Worm (Caenorhabditis elegans) whole organism, L1 larva: Measurements from ENCODE around the gene Y116F11B.7.

Source experiments
- efl-3 ChIP-seq: fragments of 200-800 bp; sonication (Bioruptor generic); optimal IDR thresholded peaks from 2 replicates; lab custom pipeline; 2018; ENCODE audit warnings: mild to moderate bottlenecking, missing genetic modification characterization, missing compliant biosample characterization
- lin-15B ChIP-seq: fragments of 150-350 bp; sonication (generic microtip); optimal IDR thresholded peaks from 3 replicates; lab custom pipeline; 2014; ENCODE audit warnings: missing biosample characterization, missing genetic modification characterization
- nhr-84 ChIP-seq: sonication (generic microtip); optimal IDR thresholded peaks from 2 replicates; lab custom pipeline; 2017; ENCODE audit warnings: missing biosample characterization, missing genetic modification characterization
- pqm-1 ChIP-seq: sonication (generic microtip); optimal IDR thresholded peaks from 3 replicates; lab custom pipeline; 2017; ENCODE audit warnings: missing biosample characterization, missing genetic modification characterization
- ztf-11 ChIP-seq, 2 experiments: sonication (generic microtip); optimal IDR thresholded peaks; 2 replicates each; lab custom pipeline; 2016 to 2017; ENCODE audit warnings: missing genetic modification characterization in 2 of 2, missing biosample characterization in 1 of 2, missing compliant biosample characterization in 1 of 2

DNA sequence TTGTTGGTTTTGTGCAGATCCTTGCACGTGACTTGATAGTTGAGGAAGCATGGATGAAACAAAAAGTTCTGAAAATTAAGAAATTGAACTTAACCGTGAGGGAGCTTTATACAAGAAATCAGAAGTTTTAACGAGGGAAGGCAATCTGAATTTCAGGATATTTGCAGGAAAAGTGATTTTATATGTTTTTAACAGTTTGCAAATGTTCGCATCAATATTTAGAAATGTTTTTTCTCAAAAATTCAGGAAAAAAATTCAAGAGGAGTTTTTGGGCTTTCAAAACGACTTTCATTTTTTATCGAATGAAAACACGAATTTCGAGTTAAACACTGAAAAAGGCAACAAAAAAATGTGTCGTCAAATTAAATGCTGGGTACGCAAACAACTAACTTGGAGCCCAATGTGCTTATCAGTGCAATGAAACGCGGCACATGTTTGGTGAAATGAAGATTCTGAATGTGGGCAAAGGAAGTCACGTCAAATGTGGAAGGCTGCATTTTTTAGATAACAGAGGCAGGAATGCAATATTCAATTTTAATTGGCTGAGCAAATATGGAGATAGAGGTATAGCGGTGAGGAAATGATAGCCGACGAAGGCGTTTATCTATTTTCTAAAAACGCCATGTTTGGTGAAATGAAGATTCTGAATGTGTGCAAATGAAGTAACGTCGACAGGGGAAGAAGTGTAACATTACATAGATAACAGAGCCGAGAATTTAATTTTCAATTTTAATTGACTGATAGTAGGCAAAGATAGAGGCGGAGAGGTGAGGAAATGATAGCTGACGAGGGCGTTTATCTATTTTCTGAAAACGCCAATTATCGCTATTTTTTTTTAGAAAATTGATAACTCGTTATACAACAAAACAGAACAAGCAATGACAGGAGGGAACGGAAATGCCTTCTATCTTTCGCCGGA is 1.9 kb upstream of the Y116F11B.7 start, which contains the start of gene Y116F11B.6:
- TF ChIP-seq nhr-84 (tag; lab: Kevin White, UChicago) (no peak), lin-15B (tag; lab: Kevin White, UChicago) (no peak), efl-3 (GFP tag; lab: Kevin White, UChicago) (no peak), pqm-1 (tag; lab: Kevin White, UChicago) (no peak), ztf-11 (tag; optimal IDR thresholded peaks at IDR 0.05; lab: Kevin White, UChicago) (no peak)
